Fruit fly (Drosophila melanogaster) Kc167 (cell line): ENCODE results near the gene CG14811.

ENCODE experiments used
- Myc ChIP-seq: fragments of >200 bp; optimal IDR thresholded peaks from 2 replicates; lab custom pipeline; 2017; ENCODE audit warnings: missing external identifiers
- Sin3A ChIP-seq: fragments of >200 bp; optimal IDR thresholded peaks from 2 replicates; lab custom pipeline; 2018; ENCODE audit warnings: missing external identifiers
- h ChIP-seq: fragments of >200 bp; optimal IDR thresholded peaks from 3 replicates; lab custom pipeline; 2018; ENCODE audit warnings: missing external identifiers
- insv ChIP-seq: fragments of >200 bp; optimal IDR thresholded peaks from 3 replicates; lab custom pipeline; 2018; ENCODE audit warnings: missing external identifiers
- psq ChIP-seq: fragments of >200 bp; optimal IDR thresholded peaks from 2 replicates; lab custom pipeline; 2017; ENCODE audit warnings: missing external identifiers
- ttk ChIP-seq: sonication (Bioruptor generic); optimal IDR thresholded peaks from 2 replicates; lab custom pipeline; 2017; ENCODE audit warnings: missing external identifiers

The CG14811 gene

dm6 chrX:1820241-1820640 is 1.9 kb downstream of the CG14811 start, which contains the start of gene CG14810:
Gene CG14810 (minus strand): TSS chrX:1820341.
- no peak for TF ChIP-seq Sin3A (lab: Kevin White, UChicago)
- no peak for TF ChIP-seq ttk (lab: Kevin White, UChicago)
- no peak for TF ChIP-seq Myc (lab: Kevin White, UChicago)
- no peak for TF ChIP-seq psq (lab: Kevin White, UChicago)
- TF ChIP-seq insv (lab: Kevin White, UChicago): no peak
- no peak for TF ChIP-seq h (lab: Kevin White, UChicago)

- TF ChIP-seq ttk (lab: Kevin White, UChicago) (no peak), Sin3A (lab: Kevin White, UChicago) (no peak), psq (lab: Kevin White, UChicago) (no peak), Myc (lab: Kevin White, UChicago) (no peak), h (lab: Kevin White, UChicago) (no peak), insv (lab: Kevin White, UChicago) (no peak)
Measured at dm6 chrX:1819026-1819425, 3.2 kb downstream of the CG14811 start.

- TF ChIP-seq Myc (lab: Kevin White, UChicago) (no peak), psq (lab: Kevin White, UChicago) (no peak), ttk (lab: Kevin White, UChicago) (no peak), Sin3A (lab: Kevin White, UChicago) (no peak), insv (lab: Kevin White, UChicago) (no peak), h (lab: Kevin White, UChicago) (no peak)
Measured at dm6 chrX:1811173-1811572, 11.0 kb downstream of the CG14811 start.

- no peak for TF ChIP-seq insv (lab: Kevin White, UChicago)
- no peak for TF ChIP-seq ttk (lab: Kevin White, UChicago)
- TF ChIP-seq Sin3A (lab: Kevin White, UChicago): no peak
- TF ChIP-seq h (lab: Kevin White, UChicago): no peak
- TF ChIP-seq psq (lab: Kevin White, UChicago): no peak
- no peak for TF ChIP-seq Myc (lab: Kevin White, UChicago)
Measured at dm6 chrX:1793793-1794358, 28.3 kb downstream of the CG14811 start.

dm6 chrX:1789266-1789665 is 32.9 kb downstream of the CG14811 start, which contains the start of gene CG32806:
Gene CG32806 (plus strand): TSS chrX:1789566.
- TF ChIP-seq h (lab: Kevin White, UChicago) (no peak), Myc (lab: Kevin White, UChicago) (no peak), psq (lab: Kevin White, UChicago) (no peak), ttk (lab: Kevin White, UChicago) (no peak), insv (lab: Kevin White, UChicago) (no peak), Sin3A (lab: Kevin White, UChicago) (no peak)

dm6 chrX:1774347-1774829 is 47.8 kb downstream of the CG14811 start:
- TF ChIP-seq Sin3A (lab: Kevin White, UChicago): no peak
- no peak for TF ChIP-seq h (lab: Kevin White, UChicago)
- TF ChIP-seq insv (lab: Kevin White, UChicago): no peak
- TF ChIP-seq ttk (lab: Kevin White, UChicago): no peak
- TF ChIP-seq Myc (lab: Kevin White, UChicago): no peak
- no peak for TF ChIP-seq psq (lab: Kevin White, UChicago)

dm6 chrX:1773532-1774346 is 48.4 kb downstream of the CG14811 start, which contains the start of the genes prage and Adar:
Gene prage (plus strand): TSS chrX:1773719.
Gene Adar (plus strand): TSS chrX:1773725.
- TF ChIP-seq Sin3A (lab: Kevin White, UChicago) (no peak), h (lab: Kevin White, UChicago) (no peak), ttk (lab: Kevin White, UChicago) (no peak), insv (lab: Kevin White, UChicago) (no peak), psq (lab: Kevin White, UChicago) (no peak), Myc (lab: Kevin White, UChicago) (no peak)

dm6 chrX:1772626-1773025 is 49.6 kb downstream of the CG14811 start:
- TF ChIP-seq Myc (lab: Kevin White, UChicago): no peak
- no peak for TF ChIP-seq psq (lab: Kevin White, UChicago)
- TF ChIP-seq h (lab: Kevin White, UChicago): no peak
- no peak for TF ChIP-seq Sin3A (lab: Kevin White, UChicago)
- TF ChIP-seq ttk (lab: Kevin White, UChicago): no peak
- TF ChIP-seq insv (lab: Kevin White, UChicago): no peak
